Worm (Caenorhabditis elegans): ENCODE data around the gene C49F8.1.

The C49F8.1 gene

DNA sequence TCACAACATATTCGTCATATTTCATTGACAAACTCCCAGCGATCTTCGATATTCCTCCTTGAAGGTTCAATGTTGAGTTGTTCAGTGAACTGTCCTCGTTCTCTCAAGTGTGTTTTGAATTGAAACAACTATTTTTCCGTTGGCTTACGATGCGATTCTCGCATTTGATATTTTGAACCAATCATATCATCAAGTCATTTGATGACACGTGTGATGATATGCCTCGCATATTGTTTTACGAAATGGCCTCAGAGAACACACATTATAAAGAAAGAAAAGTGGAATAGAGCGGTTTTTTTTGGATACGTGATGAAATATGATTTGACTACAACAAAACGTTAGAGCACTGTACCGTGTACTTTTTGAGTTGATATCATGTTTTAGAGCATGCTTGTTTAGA lies 16.4 kb downstream of the C49F8.1 start (continued):
- TF ChIP-seq zag-1 (tag; optimal IDR thresholded peaks at IDR 0.05) (no peak), F44E2.7 (GFP tag; IDR thresholded peaks at IDR 0.05) (no peak), dpl-1 (GFP tag; optimal IDR thresholded peaks at IDR 0.05) (peak; percentile 11), ceh-62 (tag; optimal IDR thresholded peaks at IDR 0.05) (no peak), F26F4.8 (GFP tag; conservative IDR thresholded peaks at IDR 0.05) (no peak), lin-1 (GFP tag; IDR thresholded peaks at IDR 0.05) (no peak), F49E8.2 (tag; optimal IDR thresholded peaks at IDR 0.05; ENCODE audit: borderline replicate concordance) (no peak), php-3 (GFP tag; IDR thresholded peaks at IDR 0.05) (peak; percentile 30; the same call in 1 of the 2 replicates), zip-11 (GFP tag; IDR thresholded peaks at IDR 0.05) (no peak), sdz-12 (GFP tag; optimal IDR thresholded peaks at IDR 0.05) (no peak), Y75B8A.6 (GFP tag; IDR thresholded peaks at IDR 0.05) (no peak), ceh-20 (GFP tag; IDR thresholded peaks at IDR 0.05) (peak; percentile 66), zfp-2 (tag; optimal IDR thresholded peaks at IDR 0.05) (no peak), arid-1 (GFP tag; conservative IDR thresholded peaks at IDR 0.05) (no peak), lim-7 (GFP tag; IDR thresholded peaks at IDR 0.05) (no peak), nhr-48 (tag; optimal IDR thresholded peaks at IDR 0.05) (peak; percentile 78), dmd-9 (GFP tag; IDR thresholded peaks at IDR 0.05) (no peak), dmd-6 (GFP tag; IDR thresholded peaks at IDR 0.05) (peak; percentile 80), zip-2 (tag; optimal IDR thresholded peaks at IDR 0.05) (no peak), hlh-30 (tag; optimal IDR thresholded peaks at IDR 0.05; ENCODE audit: insufficient read depth) (peak; percentile 88), jun-1 (tag; optimal IDR thresholded peaks at IDR 0.05) (no peak), ces-1 (GFP tag; optimal IDR thresholded peaks at IDR 0.05) (no peak), zfp-3 (GFP tag; conservative IDR thresholded peaks at IDR 0.05) (no peak), madf-9 (GFP tag; conservative IDR thresholded peaks at IDR 0.05) (no peak), nhr-42 (GFP tag; IDR thresholded peaks at IDR 0.05) (no peak), ceh-44 (GFP tag; IDR thresholded peaks at IDR 0.05) (no peak), snpc-4 (tag; optimal IDR thresholded peaks at IDR 0.05) (no peak), nhr-10 (tag; optimal IDR thresholded peaks at IDR 0.05) (peak; percentile 92), T20F7.1 (GFP tag; optimal IDR thresholded peaks at IDR 0.05) (peak; percentile 56), dmd-8 (GFP tag; IDR thresholded peaks at IDR 0.05) (no peak), pha-4 (GFP tag; IDR thresholded peaks at IDR 0.05) (no peak), pha-4 (tag; optimal IDR thresholded peaks at IDR 0.05) (no peak), ama-1 (optimal IDR thresholded peaks at IDR 0.05) (no peak), mxl-3 (GFP tag; optimal IDR thresholded peaks at IDR 0.05) (peak; percentile 98), daf-8 (GFP tag; IDR thresholded peaks at IDR 0.05) (no peak), lin-39 (tag; optimal IDR thresholded peaks at IDR 0.05) (no peak), hmg-1.1 (GFP tag; IDR thresholded peaks at IDR 0.05) (no peak), lin-38 (GFP tag; IDR thresholded peaks at IDR 0.05) (no peak), mdt-29 (GFP tag; IDR thresholded peaks at IDR 0.05) (0 out of 2 replicates have a peak, but pooled peaks have one; percentile 29), nhr-6 (tag; optimal IDR thresholded peaks at IDR 0.05) (peak; percentile 34), snpc-1.2 (GFP tag; IDR thresholded peaks at IDR 0.05) (no peak), F37D6.2 (tag; optimal IDR thresholded peaks at IDR 0.05) (no peak), fos-1 (tag; optimal IDR thresholded peaks at IDR 0.05) (no peak), ctbp-1 (GFP tag; IDR thresholded peaks at IDR 0.05) (no peak), rbr-2 (tag; optimal IDR thresholded peaks at IDR 0.05) (no peak), ceh-32 (tag; optimal IDR thresholded peaks at IDR 0.05; ENCODE audit: poor library complexity) (no peak), vab-7 (GFP tag; IDR thresholded peaks at IDR 0.05) (no peak), saeg-2 (GFP tag; IDR thresholded peaks at IDR 0.05) (no peak), set-16 (GFP tag; IDR thresholded peaks at IDR 0.05) (no peak), dve-1 (tag; optimal IDR thresholded peaks at IDR 0.05; ENCODE audit: insufficient read depth) (peak; percentile 88), Y48G9A.11 (GFP tag; IDR thresholded peaks at IDR 0.05) (no peak), nhr-102 (tag; optimal IDR thresholded peaks at IDR 0.05) (no peak), aha-1 (tag) (peak; percentile 93)

All from whole organism, L4 larva.